Fruit fly (Drosophila melanogaster): Measurements from ENCODE around the gene CG5321.

Gene CG5321

DNA sequence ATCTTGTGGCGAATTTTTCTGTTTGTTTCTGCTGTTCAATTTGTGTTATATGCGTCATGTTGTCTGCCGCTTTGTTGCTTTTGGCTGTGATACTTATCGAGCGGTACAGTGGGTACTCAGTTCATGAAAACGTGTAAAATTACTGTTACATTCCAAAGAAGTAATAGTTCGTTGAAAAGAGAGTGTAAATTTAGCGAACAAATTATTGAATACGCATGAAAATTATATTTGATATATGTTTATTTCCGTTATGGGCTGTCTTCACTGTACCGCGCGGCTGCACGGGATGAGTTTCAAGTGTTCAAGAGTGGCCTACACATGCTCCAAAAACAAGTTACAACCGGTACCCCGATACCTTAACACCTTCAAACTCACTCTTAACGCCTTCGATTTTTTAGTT, 9.7 kb downstream of the CG5321 start (continued):
- TF ChIP-seq nerfin-1 (tag; optimal IDR thresholded peaks at IDR 0.05): peak; percentile 66
- TF ChIP-seq Deaf1 (tag; optimal IDR thresholded peaks at IDR 0.05): peak; percentile 10
- TF ChIP-seq jing (GFP tag; optimal IDR thresholded peaks at IDR 0.05): peak; percentile 66
- TF ChIP-seq caup (GFP tag; optimal IDR thresholded peaks at IDR 0.05; ENCODE audit: severe bottlenecking): peak; percentile 43
- TF ChIP-seq CG12219 (GFP tag; optimal IDR thresholded peaks at IDR 0.05): peak; percentile 84
- no peak for TF ChIP-seq HLHmδ (GFP tag; optimal IDR thresholded peaks at IDR 0.05)
- TF ChIP-seq Mrtf (GFP tag; IDR thresholded peaks at IDR 0.05): peak; percentile 71
- no peak for TF ChIP-seq pzg (GFP tag; optimal IDR thresholded peaks at IDR 0.05)
- TF ChIP-seq vnd (GFP tag; IDR thresholded peaks at IDR 0.05; ENCODE audit: partially characterized antibody): no peak
- TF ChIP-seq Doc3 (GFP tag; IDR thresholded peaks at IDR 0.05; ENCODE audit: partially characterized antibody): no peak
- peak; percentile 8 for TF ChIP-seq pb (GFP tag; optimal IDR thresholded peaks at IDR 0.05)
- peak; percentile 19 for TF ChIP-seq CG9609 (GFP tag; optimal IDR thresholded peaks at IDR 0.05)
- no peak for TF ChIP-seq br (optimal IDR thresholded peaks at IDR 0.05)
- no peak for TF ChIP-seq Hr39 (optimal IDR thresholded peaks at IDR 0.05)
- peak; percentile 18 for TF ChIP-seq CG12104 (GFP tag; optimal IDR thresholded peaks at IDR 0.05)
- peak; percentile 50 for TF ChIP-seq CG14667 (GFP tag; IDR thresholded peaks at IDR 0.05)
- peak; percentile 55 for TF ChIP-seq wek (GFP tag; optimal IDR thresholded peaks at IDR 0.05)
- no peak for TF ChIP-seq CkIIα-i1 (GFP tag; IDR thresholded peaks at IDR 0.05)
- TF ChIP-seq danr (GFP tag; IDR thresholded peaks at IDR 0.05): peak; percentile 62
- no peak for TF ChIP-seq cg (GFP tag; optimal IDR thresholded peaks at IDR 0.05)
- TF ChIP-seq CG12236 (GFP tag; optimal IDR thresholded peaks at IDR 0.05): no peak
- no peak for TF ChIP-seq yki (optimal IDR thresholded peaks at IDR 0.05)
- TF ChIP-seq CG3407 (GFP tag; optimal IDR thresholded peaks at IDR 0.05): peak; percentile 47
- peak; percentile 10 for TF ChIP-seq CG30431 (GFP tag; optimal IDR thresholded peaks at IDR 0.05)
- no peak for TF ChIP-seq eyg (GFP tag; optimal IDR thresholded peaks at IDR 0.05)
- peak; percentile 4 for TF ChIP-seq CG6854 (GFP tag; optimal IDR thresholded peaks at IDR 0.05)
- TF ChIP-seq ewg (GFP tag; optimal IDR thresholded peaks at IDR 0.05): peak; percentile 47
- TF ChIP-seq sr (GFP tag; IDR thresholded peaks at IDR 0.05): 0 out of 3 replicates have a peak, but pooled peaks have one; percentile 40
- peak in 1 of 2 experiments; percentile 89 for TF ChIP-seq eve (GFP tag; optimal IDR thresholded peaks at IDR 0.05)
- TF ChIP-seq dm (GFP tag; optimal IDR thresholded peaks at IDR 0.05): peak; percentile 8
- TF ChIP-seq D19A (tag; optimal IDR thresholded peaks at IDR 0.05): peak; percentile 57
- TF ChIP-seq CG9437 (GFP tag; optimal IDR thresholded peaks at IDR 0.05): peak; percentile 53
- TF ChIP-seq CG10462 (GFP tag; optimal IDR thresholded peaks at IDR 0.05): no peak
- TF ChIP-seq mirr (GFP tag; optimal IDR thresholded peaks at IDR 0.05): no peak
- peak; percentile 29 for TF ChIP-seq CG11723 (GFP tag; optimal IDR thresholded peaks at IDR 0.05)
- TF ChIP-seq Xrp1 (GFP tag; IDR thresholded peaks at IDR 0.05): peak; percentile 82
- peak; percentile 75 for TF ChIP-seq Blimp-1 (GFP tag; optimal IDR thresholded peaks at IDR 0.05)
- no peak for TF ChIP-seq CG6765 (GFP tag; optimal IDR thresholded peaks at IDR 0.05)
- peak; percentile 63 for TF ChIP-seq CG11247 (GFP tag; IDR thresholded peaks at IDR 0.05)
- TF ChIP-seq sim (GFP tag; IDR thresholded peaks at IDR 0.05): peak; percentile 38; the same call in 1 of the 2 replicates
- TF ChIP-seq hb (GFP tag; IDR thresholded peaks at IDR 0.05; ENCODE audit: partially characterized antibody): no peak
- TF ChIP-seq CG17186 (GFP tag; optimal IDR thresholded peaks at IDR 0.05): peak; percentile 17
- peak; percentile 40 for TF ChIP-seq Camta (GFP tag; optimal IDR thresholded peaks at IDR 0.05)
- TF ChIP-seq CG2712 (tag; optimal IDR thresholded peaks at IDR 0.05): peak; percentile 80
- TF ChIP-seq insv (GFP tag; optimal IDR thresholded peaks at IDR 0.05): no peak
- TF ChIP-seq sisA (GFP tag; IDR thresholded peaks at IDR 0.05): peak; percentile 89
- TF ChIP-seq Oli (tag; optimal IDR thresholded peaks at IDR 0.05): peak; percentile 81
- TF ChIP-seq GATAe (GFP tag; conservative IDR thresholded peaks at IDR 0.05): no peak
- no peak for TF ChIP-seq p53 (GFP tag; optimal IDR thresholded peaks at IDR 0.05)
- TF ChIP-seq so (GFP tag; IDR thresholded peaks at IDR 0.05): peak; percentile 71; the same call in 2 of the 3 replicates
- peak; percentile 41 for TF ChIP-seq gcm (GFP tag; optimal IDR thresholded peaks at IDR 0.05)
- TF ChIP-seq nom (GFP tag; optimal IDR thresholded peaks at IDR 0.05): peak; percentile 22

All from whole organism, embryonic.